Worm (Caenorhabditis elegans) whole organism, L1 larva: ENCODE measurements around the gene C04H4.1.

Source experiments
- alr-1 ChIP-seq: fragments of 200-800 bp; sonication (Bioruptor generic); optimal IDR thresholded peaks from 2 replicates; lab custom pipeline; 2018; ENCODE audit warnings: borderline replicate concordance, mild to moderate bottlenecking, missing genetic modification characterization, missing compliant biosample characterization
- efl-1 ChIP-seq, 4 experiments: fragments of 150-350 bp; optimal IDR thresholded peaks in 3 of 4; peaks in 1 of 4; 1 replicate in 1 of 4; 2 replicates in 3 of 4; lab custom pipeline; 2014; ENCODE audit warnings: missing biosample characterization in 2 of 4, missing genetic modification characterization in 2 of 4, missing genetic modification reagents in 2 of 4
- fos-1 ChIP-seq: fragments of 150-350 bp; optimal IDR thresholded peaks from 2 replicates; lab custom pipeline; 2014; ENCODE audit warnings: missing biosample characterization, missing genetic modification characterization
- lin-39 ChIP-seq: fragments of 150-350 bp; optimal IDR thresholded peaks from 2 replicates; lab custom pipeline; 2014; ENCODE audit warnings: missing biosample characterization, missing genetic modification reagents, missing genetic modification characterization
- nhr-19 ChIP-seq: fragments of 200-800 bp; sonication (Bioruptor generic); conservative IDR thresholded peaks from 2 replicates; pipeline ENCODE4 v1.3.6; 2022; ENCODE audit warnings: missing genetic modification characterization, missing compliant biosample characterization
- rnt-1 ChIP-seq: sonication (generic microtip); optimal IDR thresholded peaks from 2 replicates; lab custom pipeline; 2016; ENCODE audit warnings: mild to moderate bottlenecking, missing genetic modification characterization, moderate library complexity, missing compliant biosample characterization
- sptf-1 ChIP-seq: fragments of 150-350 bp; optimal IDR thresholded peaks from 2 replicates; lab custom pipeline; 2014; ENCODE audit warnings: missing biosample characterization, missing genetic modification characterization
- unc-62 ChIP-seq: fragments of 150-350 bp; optimal IDR thresholded peaks from 2 replicates; lab custom pipeline; 2014; ENCODE audit warnings: missing biosample characterization, missing genetic modification reagents, missing genetic modification characterization

DNA sequence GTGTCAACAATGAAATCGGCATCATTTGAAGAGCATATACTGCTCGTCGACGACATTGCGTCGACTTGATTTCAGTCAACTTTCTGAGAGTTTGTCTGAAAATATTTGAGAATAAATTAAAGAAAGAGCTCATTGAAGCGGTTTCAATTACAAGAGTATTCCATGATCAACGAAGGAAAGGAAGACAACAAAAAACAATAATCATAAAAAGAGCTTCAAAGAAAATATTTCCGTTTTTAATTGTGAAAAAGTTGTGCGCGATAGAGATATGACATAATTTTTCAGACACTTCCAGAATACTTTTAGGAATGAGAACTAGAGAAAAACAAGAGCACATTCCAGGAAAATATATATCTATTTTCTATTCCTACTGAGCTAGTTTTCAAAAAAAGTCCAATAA is 30.0 kb upstream of the C04H4.1 start, which contains the start of gene spv-1:
- TF ChIP-seq alr-1 (tag; lab: Kevin White, UChicago) (no peak), unc-62 (no peak), nhr-19 (no peak), sptf-1 (tag; lab: Kevin White, UChicago) (no peak), efl-1 (optimal IDR thresholded peaks at IDR 0.05; lab: Kevin White, UChicago) (no peak), efl-1 (GFP tag; optimal IDR thresholded peaks at IDR 0.05 in 1 of 2; lab: Kevin White, UChicago) (peak in 1 of 2 experiments; percentile 6), lin-39 (tag; lab: Kevin White, UChicago) (no peak), fos-1 (no peak), rnt-1 (tag; lab: Kevin White, UChicago) (no peak)
